Worm (Caenorhabditis elegans) whole organism, L2 larva: ENCODE data around the gene C33D3.5.
A peak's percentile ranks its signal among the peaks of the same experiment; 100 is the strongest.

Experiments
- R02D3.7 ChIP-seq: fragments of 150-350 bp; optimal IDR thresholded peaks from 2 replicates; lab custom pipeline; 2014; ENCODE audit warnings: missing biosample characterization, missing genetic modification characterization
- Y55F3AM.14 ChIP-seq: fragments of 200-800 bp; sonication (Bioruptor generic); optimal IDR thresholded peaks from 2 replicates; lab custom pipeline; 2018; ENCODE audit warnings: mild to moderate bottlenecking, missing genetic modification characterization, missing compliant biosample characterization
- ZK546.5 ChIP-seq: sonication (generic microtip); optimal IDR thresholded peaks from 2 replicates; lab custom pipeline; 2017; ENCODE audit warnings: missing biosample characterization, missing genetic modification characterization
- aly-2 ChIP-seq: fragments of 150-350 bp; optimal IDR thresholded peaks from 2 replicates; lab custom pipeline; 2014; ENCODE audit warnings: missing biosample characterization, missing genetic modification characterization
- blmp-1 ChIP-seq: sonication (generic microtip); optimal IDR thresholded peaks from 2 replicates; lab custom pipeline; 2017; ENCODE audit warnings: missing genetic modification characterization, mild to moderate bottlenecking, missing compliant biosample characterization, antibody characterized with exemption, moderate library complexity; ENCODE audit not compliant: insufficient read depth
- ceh-82 ChIP-seq: fragments of 150-350 bp; optimal IDR thresholded peaks from 2 replicates; lab custom pipeline; 2014; ENCODE audit warnings: missing biosample characterization, missing genetic modification characterization
- elt-1 ChIP-seq: fragments of 150-350 bp; optimal IDR thresholded peaks from 2 replicates; lab custom pipeline; 2014; ENCODE audit warnings: missing biosample characterization, missing genetic modification characterization
- elt-3 ChIP-seq: sonication (generic microtip); optimal IDR thresholded peaks from 2 replicates; lab custom pipeline; 2017; ENCODE audit warnings: missing biosample characterization, missing genetic modification characterization
- fos-1 ChIP-seq: fragments of 150-350 bp; optimal IDR thresholded peaks from 2 replicates; lab custom pipeline; 2014; ENCODE audit warnings: missing biosample characterization, missing genetic modification characterization
- gmeb-1 ChIP-seq: fragments of 150-350 bp; optimal IDR thresholded peaks from 2 replicates; lab custom pipeline; 2014; ENCODE audit warnings: missing biosample characterization, missing genetic modification characterization
- lin-11 ChIP-seq: fragments of 150-350 bp; sonication (generic microtip); optimal IDR thresholded peaks from 2 replicates; lab custom pipeline; 2014; ENCODE audit warnings: missing biosample characterization, missing genetic modification characterization, inconsistent platforms, mixed read lengths
- lin-13 ChIP-seq: fragments of 150-350 bp; optimal IDR thresholded peaks from 2 replicates; lab custom pipeline; 2014; ENCODE audit warnings: missing biosample characterization, missing genetic modification reagents, missing genetic modification characterization
- lsy-2 ChIP-seq, 2 experiments: fragments of 150-350 bp in 1 of 2; sonication (generic microtip) in 1 of 2; optimal IDR thresholded peaks; 2 replicates each; lab custom pipeline; 2014 to 2017; ENCODE audit warnings: missing biosample characterization in 2 of 2, missing genetic modification characterization in 2 of 2
- mab-5 ChIP-seq: fragments of 150-350 bp; optimal IDR thresholded peaks from 2 replicates; lab custom pipeline; 2014; ENCODE audit warnings: missing biosample characterization, missing genetic modification characterization
- mbf-1 ChIP-seq: sonication (generic microtip); optimal IDR thresholded peaks from 2 replicates; lab custom pipeline; 2017; ENCODE audit warnings: missing biosample characterization, missing genetic modification characterization
- nhr-11 ChIP-seq: fragments of 150-350 bp; optimal IDR thresholded peaks from 2 replicates; lab custom pipeline; 2014; ENCODE audit warnings: missing biosample characterization, missing genetic modification characterization
- nhr-12 ChIP-seq: fragments of 150-350 bp; optimal IDR thresholded peaks from 2 replicates; lab custom pipeline; 2014; ENCODE audit warnings: missing biosample characterization, missing genetic modification characterization
- nhr-129 ChIP-seq: fragments of 150-350 bp; optimal IDR thresholded peaks from 2 replicates; lab custom pipeline; 2014; ENCODE audit warnings: missing biosample characterization, missing genetic modification characterization
- nhr-23 ChIP-seq: fragments of 150-350 bp; optimal IDR thresholded peaks from 2 replicates; lab custom pipeline; 2014; ENCODE audit warnings: missing biosample characterization, missing genetic modification reagents, missing genetic modification characterization
- nhr-237 ChIP-seq: fragments of 150-350 bp; optimal IDR thresholded peaks from 2 replicates; lab custom pipeline; 2014; ENCODE audit warnings: missing biosample characterization, missing genetic modification characterization
- nhr-25 ChIP-seq: fragments of 150-350 bp; sonication (generic microtip); optimal IDR thresholded peaks from 3 replicates; lab custom pipeline; 2014; ENCODE audit warnings: missing biosample characterization, missing genetic modification characterization
- nhr-77 ChIP-seq: fragments of 150-350 bp; optimal IDR thresholded peaks from 2 replicates; lab custom pipeline; 2014; ENCODE audit warnings: missing biosample characterization, missing genetic modification characterization
- peb-1 ChIP-seq: fragments of 150-350 bp; optimal IDR thresholded peaks from 2 replicates; lab custom pipeline; 2014; ENCODE audit warnings: missing biosample characterization, missing genetic modification characterization
- sem-4 ChIP-seq: fragments of 150-350 bp; optimal IDR thresholded peaks from 2 replicates; lab custom pipeline; 2014; ENCODE audit warnings: missing biosample characterization, missing genetic modification reagents, missing genetic modification characterization
- sma-3 ChIP-seq: sonication (generic microtip); optimal IDR thresholded peaks from 2 replicates; lab custom pipeline; 2016; ENCODE audit warnings: missing genetic modification reagents, missing genetic modification characterization, missing compliant biosample characterization
- sma-9 ChIP-seq, 2 experiments: fragments of 150-350 bp in 1 of 2; sonication (generic microtip) in 1 of 2; optimal IDR thresholded peaks; 2 replicates each; lab custom pipeline; 2014 to 2016; ENCODE audit warnings: missing genetic modification characterization in 2 of 2, mild to moderate bottlenecking in 1 of 2, missing biosample characterization in 1 of 2, missing compliant biosample characterization in 1 of 2, missing genetic modification reagents in 1 of 2, moderate library complexity in 1 of 2
- unc-39 ChIP-seq: fragments of 150-350 bp; optimal IDR thresholded peaks from 2 replicates; lab custom pipeline; 2014; ENCODE audit warnings: missing biosample characterization, missing genetic modification characterization
- unc-55 ChIP-seq: fragments of 150-350 bp; sonication (generic microtip); optimal IDR thresholded peaks from 3 replicates; lab custom pipeline; 2014; ENCODE audit warnings: missing biosample characterization, missing genetic modification reagents, missing genetic modification characterization
- unc-62 ChIP-seq: fragments of 150-350 bp; optimal IDR thresholded peaks from 2 replicates; lab custom pipeline; 2014; ENCODE audit warnings: missing biosample characterization, missing genetic modification reagents, missing genetic modification characterization
- ztf-1 ChIP-seq: fragments of 200-800 bp; sonication (Bioruptor generic); conservative IDR thresholded peaks from 2 replicates; pipeline ENCODE4 v1.3.6; 2022; ENCODE audit warnings: missing genetic modification characterization, missing compliant biosample characterization

The C33D3.5 gene

ce11 chrX:10485300-10485755, 5.8 kb upstream of the C33D3.5 start, which contains the start of gene C33D3.3:
Gene C33D3.3, plus strand, starts transcription at chrX:10485350.
- TF ChIP-seq unc-39 (no peak), sma-9 (GFP tag; optimal IDR thresholded peaks at IDR 0.05; lab: Kevin White, UChicago) (no peak), sma-9 (tag; optimal IDR thresholded peaks at IDR 0.05; lab: Kevin White, UChicago) (no peak), Y55F3AM.14 (GFP tag; lab: Kevin White, UChicago) (no peak), nhr-23 (tag; lab: Kevin White, UChicago) (no peak), gmeb-1 (tag; lab: Kevin White, UChicago) (no peak), sem-4 (tag; lab: Kevin White, UChicago) (no peak)

DNA sequence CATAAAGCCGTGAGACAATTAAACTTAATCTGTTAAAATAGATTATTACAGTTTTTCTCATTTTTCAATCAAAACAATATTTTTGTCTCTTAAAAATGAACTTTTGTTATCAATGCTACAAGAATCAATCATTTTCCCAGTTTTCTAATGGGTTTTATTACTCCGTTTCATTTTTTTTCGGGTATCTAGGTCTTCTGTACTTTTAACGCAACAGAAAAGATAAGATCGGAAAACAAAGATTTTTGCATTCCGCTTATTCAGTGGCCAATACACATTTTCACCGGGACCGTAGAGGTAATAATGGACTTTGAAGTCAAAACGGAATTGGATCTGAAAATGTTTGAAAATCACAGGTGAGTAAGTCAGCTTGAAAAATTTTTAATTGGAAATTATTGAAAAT, 2.4 kb upstream of the C33D3.5 start, which contains the start of gene C33D3.4:
C33D3.4 (plus strand) TSS at position 301 of the 400 bp plus-strand sequence.
- no peak for TF ChIP-seq nhr-11 (tag; lab: Kevin White, UChicago)

DNA sequence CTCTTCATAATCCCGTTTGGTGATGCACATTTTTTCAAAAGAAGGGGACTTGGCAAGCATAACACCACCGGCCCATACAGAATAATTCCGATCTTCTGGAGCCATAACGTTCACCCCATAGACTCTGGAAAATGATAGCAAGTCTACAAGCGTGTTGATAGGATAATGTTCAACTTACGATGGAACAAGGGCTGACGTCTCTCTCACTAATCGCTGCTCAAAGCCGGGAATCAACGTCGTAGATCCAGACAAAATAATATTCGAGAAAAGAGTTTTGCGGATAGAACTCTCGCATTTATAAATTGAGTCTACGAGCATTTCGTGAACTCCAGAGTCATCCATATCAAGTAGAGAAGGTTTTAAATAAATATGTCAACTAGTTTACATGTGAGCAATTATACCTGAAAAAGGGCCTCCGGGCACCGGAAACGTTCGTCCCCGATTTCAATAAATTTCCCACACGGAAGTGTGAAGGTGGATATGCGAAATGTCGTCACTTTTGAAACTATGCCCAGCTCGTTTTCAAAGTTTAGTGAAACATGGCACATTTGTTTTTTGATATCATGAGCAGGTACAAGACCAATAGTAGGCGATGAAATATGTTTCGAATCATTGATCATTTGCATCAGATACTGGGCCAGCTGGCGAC, 855 bp downstream of the C33D3.5 start:
- no peak for TF ChIP-seq blmp-1 (tag; lab: Kevin White, UChicago)
- TF ChIP-seq nhr-23 (tag; lab: Kevin White, UChicago): no peak
- no peak for TF ChIP-seq mab-5 (tag; lab: Kevin White, UChicago)
- TF ChIP-seq sma-3 (GFP tag; lab: Kevin White, UChicago): no peak
- no peak for TF ChIP-seq aly-2
- no peak for TF ChIP-seq sma-9 (GFP tag; optimal IDR thresholded peaks at IDR 0.05; lab: Kevin White, UChicago)
- TF ChIP-seq sma-9 (tag; optimal IDR thresholded peaks at IDR 0.05; lab: Kevin White, UChicago): no peak
- no peak for TF ChIP-seq lin-11 (tag; lab: Kevin White, UChicago)
- TF ChIP-seq fos-1: no peak
- TF ChIP-seq elt-1: no peak
- no peak for TF ChIP-seq nhr-77 (tag; lab: Kevin White, UChicago)
- TF ChIP-seq nhr-25 (tag; lab: Kevin White, UChicago): no peak

DNA sequence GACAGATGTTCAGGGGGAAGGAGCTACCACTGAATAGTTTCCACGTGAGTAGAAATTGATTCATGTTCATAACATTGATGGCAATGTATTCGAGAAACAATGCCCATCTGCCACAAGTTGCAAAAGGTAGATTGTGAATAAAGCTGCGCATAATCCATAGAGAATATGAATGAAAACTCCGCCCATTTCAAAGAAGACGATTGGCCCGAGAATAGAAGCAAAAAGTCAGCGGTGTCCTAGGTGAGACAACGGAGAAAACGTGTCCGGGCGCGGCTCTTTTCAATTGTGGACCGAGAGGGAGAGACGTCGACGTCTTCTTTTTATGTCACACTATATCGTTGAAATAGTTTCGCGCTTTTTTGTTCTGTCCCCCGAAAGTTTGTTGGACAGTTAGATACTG, 8.4 kb downstream of the C33D3.5 start, which contains the start of gene vab-3:
vab-3 (plus strand) TSS at position 301 of the 400 bp plus-strand sequence.
- TF ChIP-seq lsy-2 (tag; optimal IDR thresholded peaks at IDR 0.05; lab: Kevin White, UChicago): no peak
- no peak for TF ChIP-seq lin-13 (GFP tag; lab: Kevin White, UChicago)
- TF ChIP-seq unc-62 (GFP tag; lab: Kevin White, UChicago): no peak
- TF ChIP-seq mbf-1: no peak
- TF ChIP-seq aly-2: no peak
- no peak for TF ChIP-seq R02D3.7 (tag; lab: Kevin White, UChicago)

DNA sequence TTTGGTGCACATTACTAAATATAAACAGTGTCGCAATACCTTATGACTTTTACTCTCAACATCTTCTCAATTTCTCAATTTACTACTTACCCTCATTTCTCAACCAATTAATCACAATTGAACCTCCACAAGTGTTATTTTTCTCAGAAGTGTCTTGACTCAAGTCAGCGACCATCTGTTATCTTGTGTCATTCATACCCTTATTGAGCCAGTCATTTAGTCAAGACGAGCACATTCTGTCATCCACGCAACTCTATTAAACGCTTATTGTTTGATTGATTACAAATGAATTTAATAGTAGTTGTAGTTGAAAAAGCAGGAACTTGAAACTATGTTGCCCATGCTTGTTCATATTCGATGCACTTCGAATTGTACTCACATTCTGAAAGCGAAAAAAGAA, 12.2 kb downstream of the C33D3.5 start:
- no peak for TF ChIP-seq ceh-82
- TF ChIP-seq elt-3 (tag; lab: Kevin White, UChicago): no peak
- no peak for TF ChIP-seq sem-4 (tag; lab: Kevin White, UChicago)
- TF ChIP-seq Y55F3AM.14 (GFP tag; lab: Kevin White, UChicago): no peak
- TF ChIP-seq peb-1 (tag; lab: Kevin White, UChicago): no peak
- TF ChIP-seq ZK546.5 (tag; lab: Kevin White, UChicago): no peak
- TF ChIP-seq mbf-1: no peak
- TF ChIP-seq nhr-25 (tag; lab: Kevin White, UChicago): no peak
- TF ChIP-seq nhr-77 (tag; lab: Kevin White, UChicago): no peak
- TF ChIP-seq nhr-129 (tag; lab: Kevin White, UChicago): no peak
- no peak for TF ChIP-seq unc-55 (GFP tag; lab: Kevin White, UChicago)
- TF ChIP-seq sma-9 (GFP tag; optimal IDR thresholded peaks at IDR 0.05; lab: Kevin White, UChicago): no peak
- no peak for TF ChIP-seq sma-9 (tag; optimal IDR thresholded peaks at IDR 0.05; lab: Kevin White, UChicago)
- no peak for TF ChIP-seq blmp-1 (tag; lab: Kevin White, UChicago)
- TF ChIP-seq unc-39: no peak
- TF ChIP-seq lin-11 (tag; lab: Kevin White, UChicago): no peak

DNA sequence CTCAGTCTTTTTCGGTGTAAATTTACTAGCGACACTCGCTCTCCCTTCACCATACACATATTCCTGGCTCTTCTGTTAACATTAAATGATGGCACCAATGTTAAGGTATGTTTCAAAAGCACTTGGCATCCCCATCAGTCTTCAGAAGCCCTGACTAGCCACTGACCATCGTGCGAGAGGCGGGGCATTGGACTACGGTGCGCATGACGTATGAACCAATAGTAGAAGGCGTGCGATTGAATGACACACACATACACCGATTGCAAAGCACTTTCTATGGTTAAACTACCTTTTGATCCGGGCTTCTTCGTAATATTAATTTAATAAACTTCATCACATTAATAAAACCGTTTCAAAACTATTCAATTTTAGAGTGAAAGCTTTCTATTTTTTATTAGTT, 14.0 kb downstream of the C33D3.5 start:
- TF ChIP-seq nhr-237: no peak
- TF ChIP-seq sma-3 (GFP tag; lab: Kevin White, UChicago): no peak
- peak in 1 of 2 experiments; percentile 42 for TF ChIP-seq lsy-2 (tag; optimal IDR thresholded peaks at IDR 0.05; lab: Kevin White, UChicago)
- TF ChIP-seq ztf-1 (GFP tag; lab: Robert Waterston, UW): no peak
- TF ChIP-seq nhr-12 (tag; lab: Kevin White, UChicago): no peak
- no peak for TF ChIP-seq sem-4 (tag; lab: Kevin White, UChicago)
